Fruit fly (Drosophila melanogaster) whole organism, embryonic: ENCODE measurements around the gene Ca-Ma2d.

Experiments used
- Asciz ChIP-seq: fragments of 200-800 bp; sonication (Bioruptor generic); optimal IDR thresholded peaks from 2 replicates; lab custom pipeline; 2017; ENCODE audit warnings: missing biosample characterization, mild to moderate bottlenecking, missing genetic modification characterization, missing genetic modification reagents
- B-H1 ChIP-seq: fragments of 200-800 bp; sonication (Bioruptor generic); IDR thresholded peaks from 3 replicates; pipeline ENCODE4 v1.3.6; 2022; ENCODE audit warnings: missing biosample characterization, missing genetic modification characterization
- B-H2 ChIP-seq: fragments of 200-800 bp; sonication (Bioruptor generic); optimal IDR thresholded peaks from 2 replicates; lab custom pipeline; 2018; ENCODE audit warnings: missing biosample characterization, mild to moderate bottlenecking, missing genetic modification characterization
- CG10274 ChIP-seq: fragments of 200-800 bp; sonication (Bioruptor generic); optimal IDR thresholded peaks from 3 replicates; lab custom pipeline; 2017; ENCODE audit warnings: missing biosample characterization, mild to moderate bottlenecking, missing genetic modification characterization
- CG10321 ChIP-seq: fragments of 200-800 bp; sonication (Bioruptor generic); IDR thresholded peaks from 2 replicates; pipeline ENCODE4 v1.3.6; 2022; ENCODE audit warnings: missing biosample characterization, missing genetic modification characterization
- CG12299 ChIP-seq: fragments of 200-800 bp; sonication (Bioruptor generic); optimal IDR thresholded peaks from 2 replicates; lab custom pipeline; 2018; ENCODE audit warnings: missing biosample characterization, mild to moderate bottlenecking, missing genetic modification characterization
- CG13624 ChIP-seq: fragments of 200-800 bp; sonication (Bioruptor generic); optimal IDR thresholded peaks from 2 replicates; lab custom pipeline; 2016; ENCODE audit warnings: missing biosample characterization, missing genetic modification characterization
- CG15011 ChIP-seq: fragments of 200-800 bp; sonication (Bioruptor generic); optimal IDR thresholded peaks from 3 replicates; lab custom pipeline; 2018; ENCODE audit warnings: missing biosample characterization, mild to moderate bottlenecking, missing genetic modification characterization
- CG15073 ChIP-seq: fragments of 200-800 bp; sonication (Bioruptor generic); optimal IDR thresholded peaks from 2 replicates; lab custom pipeline; 2016; ENCODE audit warnings: missing biosample characterization, missing genetic modification characterization
- CG1529 ChIP-seq: fragments of 200-800 bp; sonication (Bioruptor generic); optimal IDR thresholded peaks from 3 replicates; lab custom pipeline; 2018; ENCODE audit warnings: missing biosample characterization, missing genetic modification characterization
- CG17612 ChIP-seq: fragments of 200-800 bp; sonication (Bioruptor generic); IDR thresholded peaks from 2 replicates; pipeline ENCODE4 v1.3.6; 2022; ENCODE audit warnings: missing biosample characterization, missing genetic modification characterization
- CG18764 ChIP-seq: fragments of 200-800 bp; sonication (Bioruptor generic); optimal IDR thresholded peaks from 3 replicates; lab custom pipeline; 2016; ENCODE audit warnings: missing biosample characterization, missing genetic modification characterization
- CG2202 ChIP-seq: fragments of 200-800 bp; sonication (Bioruptor generic); optimal IDR thresholded peaks from 2 replicates; lab custom pipeline; 2018; ENCODE audit warnings: missing biosample characterization, mild to moderate bottlenecking, missing genetic modification characterization
- CG2712 ChIP-seq: fragments of 200-800 bp; optimal IDR thresholded peaks from 3 replicates; lab custom pipeline; 2019; ENCODE audit warnings: missing biosample characterization, mild to moderate bottlenecking, missing genetic modification characterization, moderate library complexity
- CG30020 ChIP-seq: fragments of 200-800 bp; optimal IDR thresholded peaks from 2 replicates; lab custom pipeline; 2019; ENCODE audit warnings: missing biosample characterization, mild to moderate bottlenecking, missing genetic modification characterization, moderate library complexity
- CG30431 ChIP-seq: fragments of 200-800 bp; sonication (Bioruptor generic); optimal IDR thresholded peaks from 2 replicates; lab custom pipeline; 2017; ENCODE audit warnings: missing biosample characterization, missing genetic modification characterization
- CG4820 ChIP-seq: fragments of 200-800 bp; sonication (Bioruptor generic); optimal IDR thresholded peaks from 3 replicates; lab custom pipeline; 2016; ENCODE audit warnings: missing biosample characterization, missing genetic modification characterization
- CG6654 ChIP-seq: fragments of 200-800 bp; sonication (Bioruptor generic); optimal IDR thresholded peaks from 2 replicates; lab custom pipeline; 2017; ENCODE audit warnings: missing biosample characterization, mild to moderate bottlenecking, missing genetic modification characterization
- CG6683 ChIP-seq: fragments of 200-800 bp; sonication (Bioruptor generic); optimal IDR thresholded peaks from 2 replicates; lab custom pipeline; 2017; ENCODE audit warnings: missing biosample characterization, mild to moderate bottlenecking, missing genetic modification characterization, missing genetic modification reagents
- CG6765 ChIP-seq: fragments of 200-800 bp; sonication (Bioruptor generic); optimal IDR thresholded peaks from 3 replicates; lab custom pipeline; 2017; ENCODE audit warnings: missing biosample characterization, mild to moderate bottlenecking, missing genetic modification characterization
- CG6854 ChIP-seq: fragments of 200-800 bp; sonication (Bioruptor generic); optimal IDR thresholded peaks from 3 replicates; lab custom pipeline; 2017; ENCODE audit warnings: missing biosample characterization, mild to moderate bottlenecking, missing genetic modification characterization
- CG8944 ChIP-seq: fragments of 200-800 bp; sonication (Bioruptor generic); optimal IDR thresholded peaks from 3 replicates; lab custom pipeline; 2016; ENCODE audit warnings: missing biosample characterization, missing genetic modification characterization
- D ChIP-seq, 2 experiments: fragments of 200-800 bp in 1 of 2; fragments of >200 bp in 1 of 2; sonication (Bioruptor generic) in 1 of 2; optimal IDR thresholded peaks; 2 replicates in 1 of 2; 3 replicates in 1 of 2; lab custom pipeline; 2017; ENCODE audit warnings: mild to moderate bottlenecking in 1 of 2, missing biosample characterization in 1 of 2, missing genetic modification characterization in 1 of 2, missing genetic modification reagents in 1 of 2
- Dbx ChIP-seq: fragments of 200-800 bp; sonication (Bioruptor generic); IDR thresholded peaks from 3 replicates; pipeline ENCODE4 v1.3.6; 2022; ENCODE audit warnings: missing biosample characterization, missing genetic modification characterization
- Dref ChIP-seq: fragments of 200-800 bp; sonication (Bioruptor generic); IDR thresholded peaks from 2 replicates; pipeline ENCODE4 v1.3.6; 2022; ENCODE audit warnings: missing biosample characterization, missing genetic modification characterization
- E2f1 ChIP-seq: fragments of 200-800 bp; sonication (Bioruptor generic); IDR thresholded peaks from 2 replicates; pipeline ENCODE4 v1.3.6; 2022; ENCODE audit warnings: missing biosample characterization, missing genetic modification characterization
- Hand ChIP-seq: fragments of 200-800 bp; sonication (Bioruptor generic); optimal IDR thresholded peaks from 2 replicates; lab custom pipeline; 2017; ENCODE audit warnings: mild to moderate bottlenecking, missing biosample characterization, missing genetic modification reagents, missing genetic modification characterization
- Hsf ChIP-seq: fragments of 200-800 bp; sonication (Bioruptor generic); optimal IDR thresholded peaks from 3 replicates; lab custom pipeline; 2016; ENCODE audit warnings: missing biosample characterization, missing genetic modification characterization
- Optix ChIP-seq: fragments of 200-800 bp; sonication (Bioruptor generic); IDR thresholded peaks from 3 replicates; pipeline ENCODE4 v1.3.6; 2022; ENCODE audit warnings: missing biosample characterization, missing genetic modification characterization
- Sry-δ ChIP-seq: fragments of 200-800 bp; sonication (Bioruptor generic); optimal IDR thresholded peaks from 2 replicates; lab custom pipeline; 2016; ENCODE audit warnings: missing biosample characterization, missing genetic modification characterization
- al ChIP-seq: fragments of 200-800 bp; sonication (Bioruptor generic); IDR thresholded peaks from 2 replicates; pipeline ENCODE4 v1.3.6; 2022; ENCODE audit warnings: missing biosample characterization, missing genetic modification characterization
- ase ChIP-seq: fragments of 200-800 bp; sonication (Bioruptor generic); IDR thresholded peaks from 3 replicates; pipeline ENCODE4 v1.3.6; 2022; ENCODE audit warnings: missing biosample characterization, missing genetic modification characterization
- bbx ChIP-seq: fragments of 200-800 bp; sonication (Bioruptor generic); IDR thresholded peaks from 2 replicates; pipeline ENCODE4 v1.3.6; 2022; ENCODE audit warnings: missing biosample characterization, missing genetic modification characterization; ENCODE audit not compliant: partially characterized antibody
- bsh ChIP-seq, 2 experiments: fragments of 200-800 bp; sonication (Bioruptor generic); optimal IDR thresholded peaks; 2 replicates each; lab custom pipeline; 2017 to 2018; ENCODE audit warnings: mild to moderate bottlenecking in 2 of 2, missing biosample characterization in 2 of 2, missing genetic modification characterization in 2 of 2, moderate library complexity in 1 of 2
- btn ChIP-seq: fragments of 200-800 bp; sonication (Bioruptor generic); optimal IDR thresholded peaks from 2 replicates; lab custom pipeline; 2016; ENCODE audit warnings: missing biosample characterization, missing genetic modification characterization
- corto ChIP-seq: fragments of 200-800 bp; sonication (Bioruptor generic); optimal IDR thresholded peaks from 2 replicates; lab custom pipeline; 2016; ENCODE audit warnings: missing biosample characterization, mild to moderate bottlenecking, missing genetic modification characterization, moderate library complexity
- eyg ChIP-seq: fragments of 200-800 bp; sonication (Bioruptor generic); optimal IDR thresholded peaks from 3 replicates; lab custom pipeline; 2016; ENCODE audit warnings: missing biosample characterization, missing genetic modification characterization
- gcm ChIP-seq: fragments of 200-800 bp; sonication (Bioruptor generic); optimal IDR thresholded peaks from 2 replicates; lab custom pipeline; 2019; ENCODE audit warnings: missing biosample characterization, mild to moderate bottlenecking, missing genetic modification characterization, moderate library complexity
- gsb ChIP-seq: fragments of 200-800 bp; sonication (Bioruptor generic); IDR thresholded peaks from 2 replicates; pipeline ENCODE4 v1.3.6; 2022; ENCODE audit warnings: missing biosample characterization, missing genetic modification characterization
- ind ChIP-seq: fragments of 200-800 bp; sonication (Bioruptor generic); optimal IDR thresholded peaks from 3 replicates; lab custom pipeline; 2016; ENCODE audit warnings: missing biosample characterization, missing genetic modification characterization
- ken ChIP-seq: fragments of 200-800 bp; sonication (Bioruptor generic); IDR thresholded peaks from 3 replicates; pipeline ENCODE4 v1.3.6; 2022; ENCODE audit warnings: missing biosample characterization, missing genetic modification characterization
- kni ChIP-seq: fragments of 200-800 bp; sonication (Bioruptor generic); optimal IDR thresholded peaks from 3 replicates; lab custom pipeline; 2017; ENCODE audit warnings: mild to moderate bottlenecking, missing biosample characterization, missing genetic modification reagents, missing genetic modification characterization
- nom ChIP-seq: fragments of 200-800 bp; sonication (Bioruptor generic); optimal IDR thresholded peaks from 2 replicates; lab custom pipeline; 2017; ENCODE audit warnings: missing biosample characterization, missing genetic modification characterization, mild to moderate bottlenecking, moderate library complexity, missing genetic modification reagents
- pita ChIP-seq: fragments of 200-800 bp; sonication (Bioruptor generic); optimal IDR thresholded peaks from 2 replicates; lab custom pipeline; 2017; ENCODE audit warnings: missing biosample characterization, mild to moderate bottlenecking, missing genetic modification characterization
- slbo ChIP-seq: fragments of 200-800 bp; sonication (Bioruptor generic); IDR thresholded peaks from 2 replicates; pipeline ENCODE4 v1.3.6; 2022; ENCODE audit warnings: missing biosample characterization, missing genetic modification characterization
- slou ChIP-seq: fragments of 200-800 bp; sonication (Bioruptor generic); optimal IDR thresholded peaks from 3 replicates; lab custom pipeline; 2016; ENCODE audit warnings: missing biosample characterization, missing genetic modification characterization
- sna ChIP-seq: fragments of 200-800 bp; sonication (Bioruptor generic); IDR thresholded peaks from 2 replicates; pipeline ENCODE4 v1.3.6; 2022; ENCODE audit warnings: missing biosample characterization, missing genetic modification characterization; ENCODE audit not compliant: partially characterized antibody
- zf30C ChIP-seq: fragments of 200-800 bp; sonication (Bioruptor generic); optimal IDR thresholded peaks from 3 replicates; lab custom pipeline; 2018; ENCODE audit warnings: missing biosample characterization, mild to moderate bottlenecking, missing genetic modification characterization
- zfh1 ChIP-seq: fragments of 200-800 bp; sonication (Bioruptor generic); IDR thresholded peaks from 3 replicates; pipeline ENCODE4 v1.3.6; 2022; ENCODE audit warnings: missing biosample characterization, missing genetic modification characterization

Ca-Ma2d gene

DNA sequence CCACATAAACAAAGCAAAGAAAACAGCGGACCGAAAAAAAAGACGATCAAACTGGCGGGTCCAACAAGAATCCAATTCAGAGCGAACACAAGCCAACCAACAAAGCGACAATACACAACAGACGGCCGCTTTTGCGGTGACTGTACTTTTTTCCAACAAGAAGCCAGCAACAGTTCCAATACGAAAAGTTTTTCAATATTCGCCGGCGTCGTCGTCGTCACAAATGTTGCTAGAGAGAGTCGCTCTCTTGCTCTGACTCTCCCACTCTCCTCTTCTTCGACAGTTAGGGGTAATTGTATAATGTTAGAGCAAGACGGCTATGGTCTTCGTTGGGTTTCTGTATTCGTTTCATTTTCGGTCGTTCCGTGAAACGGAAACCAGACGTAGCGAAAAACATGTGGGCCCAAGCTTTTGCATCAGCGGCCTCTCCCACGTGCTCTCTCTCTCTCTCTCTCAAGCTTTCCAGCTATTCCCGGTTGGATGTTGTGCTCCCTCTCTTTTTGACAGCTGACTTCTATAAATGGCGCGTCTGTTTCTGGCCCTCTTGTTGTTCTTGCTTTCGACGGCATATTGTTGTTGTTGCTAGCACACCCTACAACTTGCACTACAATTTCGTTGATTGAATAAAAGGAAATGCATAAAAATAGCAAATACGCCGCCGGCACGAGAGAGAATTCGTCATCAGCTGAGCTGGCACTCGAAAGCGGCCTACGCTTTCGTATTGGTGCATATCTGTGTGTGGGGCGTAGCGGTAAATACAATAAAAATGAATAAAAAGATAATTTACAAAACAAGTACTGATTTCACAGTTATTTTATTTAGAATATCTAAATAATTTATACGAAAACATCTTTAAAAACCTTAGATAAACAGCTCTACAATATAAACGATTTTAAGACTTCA lies 38.2 kb downstream of the Ca-Ma2d start (continued):
- TF ChIP-seq ase (GFP tag; lab: Robert Waterston, UW) (no peak), al (GFP tag; lab: Robert Waterston, UW) (no peak), ken (no peak), gsb (GFP tag; lab: Robert Waterston, UW) (no peak), Asciz (GFP tag; lab: Kevin White, UChicago) (peak; percentile 92), kni (GFP tag; lab: Kevin White, UChicago) (peak; percentile 93), CG6854 (GFP tag; lab: Kevin White, UChicago) (peak; percentile 96), CG17612 (GFP tag; lab: Robert Waterston, UW) (no peak), ind (no peak), Hand (GFP tag; lab: Kevin White, UChicago) (peak; percentile 93), CG30020 (tag; lab: Kevin White, UChicago) (peak; percentile 35), zf30C (GFP tag; lab: Kevin White, UChicago) (peak; percentile 58), slou (no peak), sna (GFP tag; lab: Robert Waterston, UW) (no peak), CG1529 (GFP tag; lab: Kevin White, UChicago) (peak; percentile 71), zfh1 (GFP tag; lab: Robert Waterston, UW) (no peak), Hsf (no peak), pita (GFP tag; lab: Kevin White, UChicago) (no peak), bsh (GFP tag; optimal IDR thresholded peaks at IDR 0.05; lab: Kevin White, UChicago) (peak; percentile 57 to 60), E2f1 (GFP tag; lab: Robert Waterston, UW) (no peak), bbx (GFP tag; lab: Robert Waterston, UW) (no peak), CG6654 (no peak), CG2202 (peak; percentile 52), corto (peak; percentile 49), CG15073 (no peak), CG10274 (GFP tag; lab: Kevin White, UChicago) (peak; percentile 68), CG6765 (GFP tag; lab: Kevin White, UChicago) (peak; percentile 97), CG18764 (GFP tag; lab: Kevin White, UChicago) (no peak), CG4820 (GFP tag; lab: Kevin White, UChicago) (no peak), Sry-δ (no peak), slbo (GFP tag; lab: Robert Waterston, UW) (no peak), Dbx (GFP tag; lab: Robert Waterston, UW) (no peak), CG13624 (GFP tag; lab: Kevin White, UChicago) (peak; percentile 80), B-H1 (GFP tag; lab: Robert Waterston, UW) (no peak), gcm (peak; percentile 92), eyg (GFP tag; lab: Kevin White, UChicago) (peak; percentile 41), CG30431 (GFP tag; lab: Kevin White, UChicago) (no peak), CG8944 (GFP tag; lab: Kevin White, UChicago) (no peak), CG12299 (peak; percentile 89), Optix (GFP tag; lab: Robert Waterston, UW) (no peak), Dref (GFP tag; lab: Robert Waterston, UW) (no peak), btn (GFP tag; lab: Kevin White, UChicago) (peak; percentile 48), CG2712 (tag; lab: Kevin White, UChicago) (peak; percentile 53), CG6683 (GFP tag; lab: Kevin White, UChicago) (peak; percentile 87), CG15011 (GFP tag; lab: Kevin White, UChicago) (peak; percentile 74), D (optimal IDR thresholded peaks at IDR 0.05; lab: Kevin White, UChicago) (peak; percentile 87), D (GFP tag; optimal IDR thresholded peaks at IDR 0.05; lab: Kevin White, UChicago) (peak; percentile 54), CG10321 (no peak), nom (GFP tag; lab: Kevin White, UChicago) (peak; percentile 88), B-H2 (GFP tag; lab: Kevin White, UChicago) (peak; percentile 91)
